In genomic region chr3R:8349449-8350115, dm6 we compare ENCODE assay signal across 5 fruit fly cellular contexts.
TF ChIP-seq lines count a peak whose summit lies in the region.

TSS of gene Atg13 (plus strand) at chr3R:8349815.

- no peak for TF ChIP-seq CTCF in whole organism, embryonic (GFP tag; optimal IDR thresholded peaks at IDR 0.05; lab: Kevin White, UChicago)

TF ChIP-seq in whole organism, adult, 20 proteins besides CTCF, POLR2A, EP300 and RAD21 (continues in another document):
- TF ChIP-seq kay (GFP tag; lab: Kevin White, UChicago; ENCODE audit: borderline replicate concordance) (no peak), CG14711 (tag; optimal IDR thresholded peaks at IDR 0.05; lab: Kevin White, UChicago) (no peak), CG7101 (tag; optimal IDR thresholded peaks at IDR 0.05; lab: Kevin White, UChicago) (peak; percentile 7), Mnt (GFP tag; optimal IDR thresholded peaks at IDR 0.05; lab: Kevin White, UChicago) (peak; percentile 21), ovo (GFP tag; optimal IDR thresholded peaks at IDR 0.05; lab: Kevin White, UChicago) (no peak), Clk (GFP tag; optimal IDR thresholded peaks at IDR 0.05; lab: Kevin White, UChicago) (no peak), Hr96 (GFP tag; optimal IDR thresholded peaks at IDR 0.05; lab: Kevin White, UChicago) (no peak), CG1620 (GFP tag; optimal IDR thresholded peaks at IDR 0.05; lab: Kevin White, UChicago) (peak; percentile 56), CG12768 (GFP tag; optimal IDR thresholded peaks at IDR 0.05; lab: Kevin White, UChicago) (peak; percentile 69), toe (GFP tag; optimal IDR thresholded peaks at IDR 0.05; lab: Kevin White, UChicago) (peak; percentile 63), Crg-1 (GFP tag; optimal IDR thresholded peaks at IDR 0.05; lab: Kevin White, UChicago) (no peak), CG7045 (GFP tag; optimal IDR thresholded peaks at IDR 0.05; lab: Kevin White, UChicago) (no peak), tj (GFP tag; optimal IDR thresholded peaks at IDR 0.05; lab: Kevin White, UChicago) (peak; percentile 45), CG11617 (GFP tag; optimal IDR thresholded peaks at IDR 0.05; lab: Kevin White, UChicago) (peak; percentile 45), bab1 (GFP tag; optimal IDR thresholded peaks at IDR 0.05; lab: Kevin White, UChicago) (peak; percentile 46), pad (GFP tag; optimal IDR thresholded peaks at IDR 0.05; lab: Kevin White, UChicago) (peak; percentile 18), cnc (optimal IDR thresholded peaks at IDR 0.05; lab: Kevin White, UChicago) (no peak), CG33017 (tag; optimal IDR thresholded peaks at IDR 0.05; lab: Kevin White, UChicago) (no peak), cic (GFP tag; optimal IDR thresholded peaks at IDR 0.05; lab: Kevin White, UChicago) (peak; percentile 14)

TF ChIP-seq in whole organism, embryonic, 481 proteins besides CTCF, POLR2A, EP300 and RAD21 (continues in another document):
- TF ChIP-seq CG1647 (GFP tag; optimal IDR thresholded peaks at IDR 0.05; lab: Kevin White, UChicago) (no peak), CG10267 (tag; optimal IDR thresholded peaks at IDR 0.05; lab: Kevin White, UChicago) (peak; percentile 36), CG6272 (GFP tag; IDR thresholded peaks at IDR 0.05; lab: Robert Waterston, UW) (no peak; the same call in 1 of the 2 replicates), bbx (GFP tag; IDR thresholded peaks at IDR 0.05; lab: Robert Waterston, UW; ENCODE audit: partially characterized antibody) (peak; percentile 89), lmd (GFP tag; IDR thresholded peaks at IDR 0.05; lab: Robert Waterston, UW) (no peak), CG16815 (GFP tag; optimal IDR thresholded peaks at IDR 0.05; lab: Kevin White, UChicago) (peak; percentile 32), CG14710 (tag; optimal IDR thresholded peaks at IDR 0.05; lab: Kevin White, UChicago) (peak; percentile 81), CG7963 (GFP tag; IDR thresholded peaks at IDR 0.05; lab: Robert Waterston, UW; ENCODE audit: partially characterized antibody) (peak; percentile 72), gt (GFP tag; IDR thresholded peaks at IDR 0.05; lab: Robert Waterston, UW) (no peak), Myb (GFP tag; optimal IDR thresholded peaks at IDR 0.05; lab: Kevin White, UChicago) (peak; percentile 9), Atf3 (GFP tag; optimal IDR thresholded peaks at IDR 0.05; lab: Kevin White, UChicago) (peak; percentile 35), CG7271 (tag; optimal IDR thresholded peaks at IDR 0.05; lab: Kevin White, UChicago) (no peak), bigmax (GFP tag; optimal IDR thresholded peaks at IDR 0.05; lab: Kevin White, UChicago) (no peak), CG5245 (GFP tag; optimal IDR thresholded peaks at IDR 0.05; lab: Kevin White, UChicago) (no peak), twi (tag; optimal IDR thresholded peaks at IDR 0.05; lab: Kevin White, UChicago) (peak; percentile 6), wek (GFP tag; optimal IDR thresholded peaks at IDR 0.05; lab: Kevin White, UChicago) (peak; percentile 57), CG2875 (GFP tag; optimal IDR thresholded peaks at IDR 0.05; lab: Kevin White, UChicago) (no peak), Ets65A (GFP tag; lab: Kevin White, UChicago) (peak; percentile 84), nerfin-1 (tag; optimal IDR thresholded peaks at IDR 0.05; lab: Kevin White, UChicago) (no peak)

TF ChIP-seq in whole organism, prepupa, 60 proteins besides CTCF, POLR2A, EP300 and RAD21 (continues in another document):
- peak; percentile 17 for TF ChIP-seq cyc (GFP tag; optimal IDR thresholded peaks at IDR 0.05; lab: Kevin White, UChicago)
- TF ChIP-seq Sox15 (GFP tag; optimal IDR thresholded peaks at IDR 0.05; lab: Kevin White, UChicago) = no peak
- no peak for TF ChIP-seq Eip93F (GFP tag; optimal IDR thresholded peaks at IDR 0.05; lab: Kevin White, UChicago)
- TF ChIP-seq fd85E (GFP tag; optimal IDR thresholded peaks at IDR 0.05; lab: Kevin White, UChicago) = no peak
- no peak for TF ChIP-seq spab (GFP tag; optimal IDR thresholded peaks at IDR 0.05; lab: Kevin White, UChicago)
- TF ChIP-seq CG7368 (GFP tag; optimal IDR thresholded peaks at IDR 0.05; lab: Kevin White, UChicago) = no peak
- TF ChIP-seq Ets96B (tag; optimal IDR thresholded peaks at IDR 0.05; lab: Kevin White, UChicago) = peak; percentile 46
- TF ChIP-seq CG3032 (tag; optimal IDR thresholded peaks at IDR 0.05; lab: Kevin White, UChicago) = peak; percentile 33
- TF ChIP-seq Smox (GFP tag; optimal IDR thresholded peaks at IDR 0.05; lab: Kevin White, UChicago) = no peak
- peak; percentile 78 for TF ChIP-seq Sox14 (GFP tag; optimal IDR thresholded peaks at IDR 0.05; lab: Kevin White, UChicago)
- TF ChIP-seq CG31627 (GFP tag; optimal IDR thresholded peaks at IDR 0.05; lab: Kevin White, UChicago) = peak; percentile 33
- peak; percentile 72 for TF ChIP-seq CG1621 (tag; optimal IDR thresholded peaks at IDR 0.05; lab: Kevin White, UChicago)
- TF ChIP-seq Ets21C (GFP tag; optimal IDR thresholded peaks at IDR 0.05; lab: Kevin White, UChicago) = no peak
- TF ChIP-seq CG6854 (GFP tag; optimal IDR thresholded peaks at IDR 0.05; lab: Kevin White, UChicago) = peak; percentile 86
- peak; percentile 64 for TF ChIP-seq Eip78C (GFP tag; lab: Kevin White, UChicago)
- no peak for TF ChIP-seq CG34406 (GFP tag; optimal IDR thresholded peaks at IDR 0.05; lab: Kevin White, UChicago)
- no peak for TF ChIP-seq topi (GFP tag; optimal IDR thresholded peaks at IDR 0.05; lab: Kevin White, UChicago)
- no peak for TF ChIP-seq CG10669 (GFP tag; optimal IDR thresholded peaks at IDR 0.05; lab: Kevin White, UChicago)
- TF ChIP-seq net (GFP tag; optimal IDR thresholded peaks at IDR 0.05; lab: Kevin White, UChicago) = no peak
- no peak for TF ChIP-seq CG11902 (GFP tag; optimal IDR thresholded peaks at IDR 0.05; lab: Kevin White, UChicago)

TF ChIP-seq in whole organism, pupa, 21 proteins besides CTCF, POLR2A, EP300 and RAD21:
- TF ChIP-seq CG13204 (GFP tag; optimal IDR thresholded peaks at IDR 0.05; lab: Kevin White, UChicago) = no peak
- TF ChIP-seq Pif1A (GFP tag; optimal IDR thresholded peaks at IDR 0.05; lab: Kevin White, UChicago) = no peak
- TF ChIP-seq CG32121 (GFP tag; IDR thresholded peaks at IDR 0.05; lab: Robert Waterston, UW) = peak; percentile 79
- TF ChIP-seq D1 (tag; optimal IDR thresholded peaks at IDR 0.05; lab: Kevin White, UChicago) = no peak
- TF ChIP-seq CG8159 (tag; optimal IDR thresholded peaks at IDR 0.05; lab: Kevin White, UChicago) = peak; percentile 63
- peak; percentile 71 for TF ChIP-seq CG34367 (tag; optimal IDR thresholded peaks at IDR 0.05; lab: Kevin White, UChicago)
- peak; percentile 84 for TF ChIP-seq CG4496 (GFP tag; IDR thresholded peaks at IDR 0.05; lab: Robert Waterston, UW)
- peak; percentile 71 for TF ChIP-seq Ets98B (GFP tag; IDR thresholded peaks at IDR 0.05; lab: Robert Waterston, UW)
- TF ChIP-seq gl (tag; optimal IDR thresholded peaks at IDR 0.05; lab: Kevin White, UChicago) = peak; percentile 94
- no peak for TF ChIP-seq CG10348 (GFP tag; IDR thresholded peaks at IDR 0.05; lab: Robert Waterston, UW)
- peak; percentile 50 for TF ChIP-seq Snoo (tag; optimal IDR thresholded peaks at IDR 0.05; lab: Kevin White, UChicago)
- TF ChIP-seq CG9948 (tag; optimal IDR thresholded peaks at IDR 0.05; lab: Kevin White, UChicago) = peak; percentile 2
- TF ChIP-seq EcR (GFP tag; optimal IDR thresholded peaks at IDR 0.05; lab: Kevin White, UChicago) = peak; percentile 30
- TF ChIP-seq CG14655 (GFP tag; optimal IDR thresholded peaks at IDR 0.05; lab: Kevin White, UChicago) = no peak
- TF ChIP-seq CG12605 (GFP tag; IDR thresholded peaks at IDR 0.05; lab: Robert Waterston, UW) = peak; percentile 87
- TF ChIP-seq CG8301 (tag; optimal IDR thresholded peaks at IDR 0.05; lab: Kevin White, UChicago) = peak; percentile 83
- peak; percentile 42 for TF ChIP-seq CG15710 (tag; optimal IDR thresholded peaks at IDR 0.05; lab: Kevin White, UChicago)
- TF ChIP-seq CG17806 (tag; optimal IDR thresholded peaks at IDR 0.05; lab: Kevin White, UChicago) = peak; percentile 45
- peak; percentile 66; the same call in 2 of the 3 replicates for TF ChIP-seq fd96Ca (GFP tag; IDR thresholded peaks at IDR 0.05; lab: Robert Waterston, UW)
- no peak for TF ChIP-seq rn (GFP tag; IDR thresholded peaks at IDR 0.05; lab: Robert Waterston, UW)
- no peak for TF ChIP-seq Pif1B (GFP tag; optimal IDR thresholded peaks at IDR 0.05; lab: Kevin White, UChicago)

TF ChIP-seq in whole organism, wandering third instar larva, 38 proteins besides CTCF, POLR2A, EP300 and RAD21 (continues in another document):
- no peak for TF ChIP-seq dmrt93B (GFP tag; optimal IDR thresholded peaks at IDR 0.05; lab: Kevin White, UChicago)
- no peak for TF ChIP-seq Jra (GFP tag; optimal IDR thresholded peaks at IDR 0.05; lab: Kevin White, UChicago)
- no peak for TF ChIP-seq CG9705 (GFP tag; optimal IDR thresholded peaks at IDR 0.05; lab: Kevin White, UChicago)
- no peak for TF ChIP-seq GATAd (GFP tag; optimal IDR thresholded peaks at IDR 0.05; lab: Kevin White, UChicago)
- TF ChIP-seq Mio (GFP tag; optimal IDR thresholded peaks at IDR 0.05; lab: Kevin White, UChicago) = no peak
- no peak for TF ChIP-seq Rel (GFP tag; optimal IDR thresholded peaks at IDR 0.05; lab: Kevin White, UChicago)
- peak; percentile 46 for TF ChIP-seq Rel (tag; optimal IDR thresholded peaks at IDR 0.05; lab: Kevin White, UChicago)
- TF ChIP-seq CG32264 (GFP tag; optimal IDR thresholded peaks at IDR 0.05; lab: Kevin White, UChicago) = no peak
- TF ChIP-seq rgr (GFP tag; optimal IDR thresholded peaks at IDR 0.05; lab: Kevin White, UChicago) = no peak
- TF ChIP-seq br (GFP tag; optimal IDR thresholded peaks at IDR 0.05; lab: Kevin White, UChicago) = no peak
- TF ChIP-seq Dif (GFP tag; optimal IDR thresholded peaks at IDR 0.05; lab: Kevin White, UChicago; ENCODE audit: partially characterized antibody) = no peak
- no peak for TF ChIP-seq foxo (GFP tag; optimal IDR thresholded peaks at IDR 0.05; lab: Kevin White, UChicago)
- no peak for TF ChIP-seq dl (GFP tag; optimal IDR thresholded peaks at IDR 0.05; lab: Kevin White, UChicago; ENCODE audit: insufficient read depth in 1 of 2, partially characterized antibody in 2 of 2)
- no peak for TF ChIP-seq tai (GFP tag; optimal IDR thresholded peaks at IDR 0.05; lab: Kevin White, UChicago)
- TF ChIP-seq Hnf4 (GFP tag; optimal IDR thresholded peaks at IDR 0.05; lab: Kevin White, UChicago) = peak; percentile 73
- no peak for TF ChIP-seq sage (GFP tag; optimal IDR thresholded peaks at IDR 0.05; lab: Kevin White, UChicago)
- peak; percentile 8 for TF ChIP-seq N (GFP tag; optimal IDR thresholded peaks at IDR 0.05; lab: Kevin White, UChicago)
- TF ChIP-seq woc (GFP tag; optimal IDR thresholded peaks at IDR 0.05; lab: Kevin White, UChicago) = no peak
- TF ChIP-seq pan (optimal IDR thresholded peaks at IDR 0.05; lab: Kevin White, UChicago) = no peak
- no peak for TF ChIP-seq lola (GFP tag; optimal IDR thresholded peaks at IDR 0.05; lab: Kevin White, UChicago)
- no peak for TF ChIP-seq h (GFP tag; optimal IDR thresholded peaks at IDR 0.05; lab: Kevin White, UChicago)
- peak; percentile 9 for TF ChIP-seq ey (GFP tag; optimal IDR thresholded peaks at IDR 0.05; lab: Kevin White, UChicago)
- peak; percentile 29 for TF ChIP-seq Sp1 (GFP tag; optimal IDR thresholded peaks at IDR 0.05; lab: Kevin White, UChicago)
- TF ChIP-seq Dfd (GFP tag; optimal IDR thresholded peaks at IDR 0.05; lab: Kevin White, UChicago) = no peak
- peak; percentile 43 for TF ChIP-seq HLH106 (tag; optimal IDR thresholded peaks at IDR 0.05; lab: Kevin White, UChicago)
